Fruit fly (Drosophila melanogaster) whole organism: ENCODE data around the gene CG10654.

Source experiments
- CG8478 ChIP-seq: fragments of >200 bp; optimal IDR thresholded peaks from 2 replicates; lab custom pipeline; 2018; ENCODE audit warnings: inconsistent platforms
- Dll ChIP-seq: fragments of >200 bp; optimal IDR thresholded peaks from 2 replicates; lab custom pipeline; 2017
- EcR ChIP-seq, 2 experiments: fragments of >200 bp; optimal IDR thresholded peaks; 2 replicates each; lab custom pipeline; 2017; ENCODE audit warnings: missing biosample characterization in 2 of 2, missing genetic modification characterization in 2 of 2, missing genetic modification reagents in 2 of 2
- pan ChIP-seq: fragments of >200 bp; optimal IDR thresholded peaks from 2 replicates; lab custom pipeline; 2017
- psq ChIP-seq: fragments of >200 bp; optimal IDR thresholded peaks from 2 replicates; lab custom pipeline; 2017
- usp ChIP-seq: fragments of >200 bp; optimal IDR thresholded peaks from 2 replicates; lab custom pipeline; 2017; ENCODE audit warnings: missing biosample characterization, missing genetic modification characterization, mixed read lengths

The CG10654 gene

DNA sequence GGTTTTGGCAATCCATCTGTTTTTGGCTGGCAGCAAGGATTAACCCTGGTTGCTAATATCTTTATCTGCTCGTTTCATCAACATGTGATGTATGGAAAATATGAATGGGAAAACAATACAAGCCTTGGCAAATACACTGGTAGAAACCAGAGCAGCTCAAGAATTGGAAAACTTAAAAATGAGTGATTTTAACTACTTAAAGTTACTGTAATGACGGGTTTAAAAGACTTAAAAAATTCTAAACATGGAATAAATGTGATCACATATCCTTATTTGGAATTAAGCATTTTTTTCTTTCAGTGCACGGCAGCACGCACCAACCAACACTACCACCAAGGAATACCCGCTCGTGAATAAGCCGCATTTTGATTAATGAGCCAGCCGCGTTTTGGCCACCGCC is 42.4 kb downstream of the CG10654 start:
- TF ChIP-seq pan (lab: Kevin White, UChicago) (no peak), psq (lab: Kevin White, UChicago) (no peak), EcR (GFP tag; optimal IDR thresholded peaks at IDR 0.05; lab: Kevin White, UChicago) (no peak), CG8478 (lab: Kevin White, UChicago) (no peak), usp (GFP tag; lab: Kevin White, UChicago) (no peak), Dll (no peak)

DNA sequence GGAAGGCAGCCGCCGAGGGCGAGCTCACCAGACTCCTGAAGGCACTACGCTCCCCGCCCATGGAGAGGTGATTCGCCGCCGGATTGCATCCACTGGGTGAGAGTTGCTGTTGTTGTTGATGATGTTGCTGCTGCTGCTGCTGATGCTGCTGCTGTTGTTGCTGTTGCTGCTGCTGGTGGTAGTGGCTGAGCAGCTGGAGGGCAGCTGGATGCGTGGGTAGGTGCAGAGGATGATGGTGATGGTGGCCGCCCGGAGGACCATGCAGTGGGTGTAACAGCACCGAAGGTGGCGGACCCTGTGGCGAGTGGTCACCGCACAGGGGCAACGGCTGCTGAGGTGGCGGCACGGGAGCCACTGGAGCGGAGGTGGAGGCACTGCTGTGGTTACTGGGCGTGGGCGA is 44.1 kb downstream of the CG10654 start:
- TF ChIP-seq Dll (no peak), usp (GFP tag; lab: Kevin White, UChicago) (no peak), CG8478 (lab: Kevin White, UChicago) (no peak), psq (lab: Kevin White, UChicago) (no peak), EcR (GFP tag; optimal IDR thresholded peaks at IDR 0.05; lab: Kevin White, UChicago) (no peak), pan (lab: Kevin White, UChicago) (no peak)

- no peak for TF ChIP-seq Dll
- TF ChIP-seq EcR (GFP tag; optimal IDR thresholded peaks at IDR 0.05; lab: Kevin White, UChicago) = no peak
- TF ChIP-seq psq (lab: Kevin White, UChicago) = no peak
- TF ChIP-seq CG8478 (lab: Kevin White, UChicago) = no peak
- no peak for TF ChIP-seq pan (lab: Kevin White, UChicago)
- TF ChIP-seq usp (GFP tag; lab: Kevin White, UChicago) = no peak
These were observed 45.7 kb downstream of the CG10654 start for dm6 chr3L:12461953-12462352.

- TF ChIP-seq EcR (GFP tag; optimal IDR thresholded peaks at IDR 0.05; lab: Kevin White, UChicago) (no peak), usp (GFP tag; lab: Kevin White, UChicago) (no peak), Dll (no peak)
These were observed 50.6 kb downstream of the CG10654 start for dm6 chr3L:12456916-12457662.
